Worm (Caenorhabditis elegans) whole organism, L2 larva: ENCODE results near the gene F46F5.1.

Experiments
- ceh-82 ChIP-seq: fragments of 150-350 bp; optimal IDR thresholded peaks from 2 replicates; lab custom pipeline; 2014; ENCODE audit warnings: missing biosample characterization, missing genetic modification characterization
- elt-1 ChIP-seq: fragments of 150-350 bp; optimal IDR thresholded peaks from 2 replicates; lab custom pipeline; 2014; ENCODE audit warnings: missing biosample characterization, missing genetic modification characterization
- lin-39 ChIP-seq: fragments of 150-350 bp; optimal IDR thresholded peaks from 2 replicates; lab custom pipeline; 2014; ENCODE audit warnings: missing biosample characterization, missing genetic modification reagents, missing genetic modification characterization
- lsy-2 ChIP-seq, 2 experiments: fragments of 150-350 bp in 1 of 2; sonication (generic microtip) in 1 of 2; optimal IDR thresholded peaks; 2 replicates each; lab custom pipeline; 2014 to 2017; ENCODE audit warnings: missing biosample characterization in 2 of 2, missing genetic modification characterization in 2 of 2
- mdl-1 ChIP-seq, 2 experiments: fragments of 150-350 bp in 1 of 2; sonication (generic microtip) in 1 of 2; optimal IDR thresholded peaks; 2 replicates each; lab custom pipeline; 2017; ENCODE audit warnings: missing biosample characterization in 2 of 2, missing genetic modification characterization in 2 of 2
- nhr-12 ChIP-seq: fragments of 150-350 bp; optimal IDR thresholded peaks from 2 replicates; lab custom pipeline; 2014; ENCODE audit warnings: missing biosample characterization, missing genetic modification characterization
- nhr-237 ChIP-seq: fragments of 150-350 bp; optimal IDR thresholded peaks from 2 replicates; lab custom pipeline; 2014; ENCODE audit warnings: missing biosample characterization, missing genetic modification characterization
- nhr-25 ChIP-seq: fragments of 150-350 bp; sonication (generic microtip); optimal IDR thresholded peaks from 3 replicates; lab custom pipeline; 2014; ENCODE audit warnings: missing biosample characterization, missing genetic modification characterization
- skn-1 ChIP-seq: sonication (generic microtip); optimal IDR thresholded peaks from 2 replicates; lab custom pipeline; 2017; ENCODE audit warnings: missing biosample characterization, missing genetic modification characterization

DNA sequence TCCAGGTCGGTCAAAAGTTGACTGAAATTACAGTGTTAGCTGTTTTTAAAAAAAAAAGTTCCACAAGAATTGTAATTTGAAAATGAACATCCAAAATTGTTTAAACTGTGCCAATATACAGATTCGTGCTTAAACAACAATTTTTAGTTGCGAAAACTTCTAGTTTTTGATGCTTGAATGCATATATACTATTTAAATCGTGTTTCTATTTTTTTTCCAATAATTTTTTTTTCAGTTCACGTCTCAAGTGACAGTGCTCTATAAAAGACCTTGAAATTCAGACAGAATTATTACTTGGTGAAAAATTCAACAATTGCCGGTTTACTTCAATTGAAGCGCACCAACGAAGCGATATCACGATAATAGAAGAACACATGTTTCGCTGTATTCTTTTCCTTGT lies 4.8 kb downstream of the F46F5.1 start, which contains the start of gene F46F5.16:
- no peak for TF ChIP-seq lsy-2 (tag; optimal IDR thresholded peaks at IDR 0.05; lab: Kevin White, UChicago)
- TF ChIP-seq lin-39 (tag; lab: Kevin White, UChicago) = no peak
- TF ChIP-seq nhr-12 (tag; lab: Kevin White, UChicago) = no peak
- no peak for TF ChIP-seq skn-1
- TF ChIP-seq nhr-25 = no peak
- no peak for TF ChIP-seq mdl-1 (tag; optimal IDR thresholded peaks at IDR 0.05; lab: Kevin White, UChicago)
- TF ChIP-seq elt-1 (tag; lab: Kevin White, UChicago) = no peak
- no peak for TF ChIP-seq ceh-82 (tag; lab: Kevin White, UChicago)
- no peak for TF ChIP-seq nhr-237 (tag; lab: Kevin White, UChicago)
